Fruit fly (Drosophila melanogaster) whole organism, embryonic: Measurements from ENCODE around the gene CG5612.
A peak's percentile ranks its signal among the peaks of the same experiment; 100 is the strongest.

Source experiments
- CG1603 ChIP-seq: fragments of 200-800 bp; sonication (Bioruptor generic); optimal IDR thresholded peaks from 2 replicates; lab custom pipeline; 2019; ENCODE audit warnings: missing biosample characterization, mild to moderate bottlenecking, missing genetic modification characterization, moderate library complexity
- CG6791 ChIP-seq: fragments of 200-800 bp; sonication (Bioruptor generic); IDR thresholded peaks from 3 replicates; pipeline ENCODE4 v1.3.6; 2022; ENCODE audit warnings: missing biosample characterization, missing genetic modification characterization; ENCODE audit not compliant: partially characterized antibody
- CG6854 ChIP-seq: fragments of 200-800 bp; sonication (Bioruptor generic); optimal IDR thresholded peaks from 3 replicates; lab custom pipeline; 2017; ENCODE audit warnings: missing biosample characterization, mild to moderate bottlenecking, missing genetic modification characterization
- Gug ChIP-seq: fragments of 200-800 bp; sonication (Bioruptor generic); IDR thresholded peaks from 4 replicates; pipeline ENCODE4 v1.3.6; 2022; ENCODE audit warnings: missing biosample characterization, missing genetic modification characterization
- Mrtf ChIP-seq: fragments of 200-800 bp; sonication (Bioruptor generic); IDR thresholded peaks from 3 replicates; pipeline ENCODE4 v1.3.6; 2022; ENCODE audit warnings: missing biosample characterization, missing genetic modification characterization
- Nf-YC ChIP-seq: fragments of 200-800 bp; optimal IDR thresholded peaks from 3 replicates; lab custom pipeline; 2019; ENCODE audit warnings: missing biosample characterization, mild to moderate bottlenecking, missing genetic modification characterization, moderate library complexity
- Sox102F ChIP-seq: fragments of 200-800 bp; sonication (Bioruptor generic); optimal IDR thresholded peaks from 2 replicates; lab custom pipeline; 2018; ENCODE audit warnings: missing biosample characterization, mild to moderate bottlenecking, missing genetic modification characterization, moderate library complexity
- dysf ChIP-seq: fragments of 200-800 bp; sonication (Bioruptor generic); IDR thresholded peaks from 3 replicates; pipeline ENCODE4 v1.3.6; 2022; ENCODE audit warnings: missing biosample characterization, missing genetic modification characterization
- pan ChIP-seq, 4 experiments: fragments of >200 bp in 3 of 4; fragments of 200-800 bp in 1 of 4; sonication (Bioruptor generic) in 1 of 4; optimal IDR thresholded peaks in 3 of 4; IDR thresholded peaks in 1 of 4; 2 replicates each; pipeline versions ENCODE4 v1.3.6 to Lab custom; 2017 to 2022; ENCODE audit warnings: missing biosample characterization in 2 of 4, missing genetic modification characterization in 2 of 4, mixed read lengths in 1 of 4
- pum ChIP-seq: fragments of 200-800 bp; sonication (Bioruptor generic); optimal IDR thresholded peaks from 2 replicates; lab custom pipeline; 2016; ENCODE audit warnings: missing biosample characterization, missing genetic modification characterization

DNA sequence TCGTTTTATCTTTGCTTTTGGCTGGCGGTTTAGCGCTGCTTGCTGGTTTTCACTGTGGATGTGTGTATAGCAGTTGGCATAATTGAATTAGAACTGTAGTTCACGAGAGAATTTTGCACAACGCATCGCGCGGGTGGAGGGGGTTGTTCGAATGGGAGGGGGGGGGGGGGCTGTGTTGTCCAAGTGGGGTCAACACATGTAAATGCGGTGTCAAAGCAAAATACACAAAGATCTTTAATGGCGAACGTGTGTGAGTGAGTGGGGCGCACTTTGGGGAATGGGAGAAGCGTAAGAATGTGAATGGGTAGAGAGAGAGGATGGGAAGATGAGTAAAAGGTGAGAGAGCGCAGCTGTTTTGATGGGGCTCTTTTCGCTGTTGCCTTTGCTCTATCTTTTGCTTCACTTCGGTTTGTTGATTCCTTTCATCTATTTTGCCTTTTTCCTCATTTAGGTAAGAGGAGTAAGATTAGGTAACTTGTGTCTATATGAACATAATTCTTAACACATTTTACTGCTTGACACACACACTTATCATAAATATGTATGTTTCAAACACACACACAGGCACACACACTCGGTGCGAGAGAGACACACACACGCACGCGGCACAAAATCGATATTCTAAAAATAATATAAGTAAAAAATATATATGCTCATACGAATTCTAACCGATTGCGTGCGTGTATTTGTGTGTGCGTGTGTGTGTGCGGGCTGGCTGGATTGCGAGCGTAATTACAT is 45.4 kb downstream of the CG5612 start:
- TF ChIP-seq Sox102F (GFP tag; lab: Kevin White, UChicago) (no peak), pan (optimal IDR thresholded peaks at IDR 0.05; lab: Kevin White, UChicago) (no peak), pan (GFP tag; optimal IDR thresholded peaks at IDR 0.05 in 1 of 2, IDR thresholded peaks at IDR 0.05 in 1 of 2) (no peak), pum (GFP tag; lab: Kevin White, UChicago) (no peak), CG1603 (tag; lab: Kevin White, UChicago) (no peak), Mrtf (GFP tag; lab: Robert Waterston, UW) (no peak), CG6854 (GFP tag; lab: Kevin White, UChicago) (no peak), Nf-YC (tag; lab: Kevin White, UChicago) (no peak), CG6791 (GFP tag; lab: Robert Waterston, UW) (0 out of 3 replicates have a peak, but pooled peaks have one; percentile 26), Gug (GFP tag; lab: Robert Waterston, UW) (no peak), dysf (GFP tag; lab: Robert Waterston, UW) (no peak)
